Worm (Caenorhabditis elegans): ENCODE data around the gene F16G10.10.
A peak's percentile ranks its signal among the peaks of the same experiment; 100 is the strongest.

The F16G10.10 gene

ce11 chrII:2342004-2342479 is 48.7 kb downstream of the F16G10.10 start, which contains the start of gene F43C11.6 (continued):
- no peak for TF ChIP-seq ztf-11 (tag; optimal IDR thresholded peaks at IDR 0.05)
- TF ChIP-seq mdl-1 (tag; optimal IDR thresholded peaks at IDR 0.05) = no peak
- TF ChIP-seq unc-62 (GFP tag; optimal IDR thresholded peaks at IDR 0.05) = no peak

ce11 chrII:2341515-2341914 is 49.3 kb downstream of the F16G10.10 start, which contains the start of gene enri-1:
Gene enri-1, minus strand, starts transcription at chrII:2341615.
- TF ChIP-seq snpc-4 (tag; optimal IDR thresholded peaks at IDR 0.05) = no peak
- no peak for TF ChIP-seq pqm-1 (tag; optimal IDR thresholded peaks at IDR 0.05)
- no peak for TF ChIP-seq zag-1 (tag; optimal IDR thresholded peaks at IDR 0.05)
- TF ChIP-seq ceh-16 (tag; optimal IDR thresholded peaks at IDR 0.05) = no peak
- TF ChIP-seq skn-1 (tag; optimal IDR thresholded peaks at IDR 0.05) = no peak
- no peak for TF ChIP-seq mml-1 (tag; optimal IDR thresholded peaks at IDR 0.05)
- TF ChIP-seq elt-3 (tag; optimal IDR thresholded peaks at IDR 0.05) = no peak
- TF ChIP-seq nhr-25 (tag; optimal IDR thresholded peaks at IDR 0.05) = no peak
- no peak for TF ChIP-seq aly-2 (tag; optimal IDR thresholded peaks at IDR 0.05)
- no peak for TF ChIP-seq nhr-76 (tag; optimal IDR thresholded peaks at IDR 0.05)
- no peak for TF ChIP-seq daf-12 (tag; optimal IDR thresholded peaks at IDR 0.05)
- TF ChIP-seq egl-5 (tag; optimal IDR thresholded peaks at IDR 0.05) = no peak
- TF ChIP-seq nfya-1 (tag; optimal IDR thresholded peaks at IDR 0.05; ENCODE audit: insufficient read depth) = no peak
- no peak for TF ChIP-seq nhr-67 (tag; optimal IDR thresholded peaks at IDR 0.05)

- TF ChIP-seq nhr-237 (tag; optimal IDR thresholded peaks at IDR 0.05) (no peak), ceh-16 (tag; optimal IDR thresholded peaks at IDR 0.05) (peak; percentile 16), nfya-1 (tag; optimal IDR thresholded peaks at IDR 0.05; ENCODE audit: insufficient read depth) (peak; percentile 14), sea-2 (GFP tag; optimal IDR thresholded peaks at IDR 0.05) (no peak), hmg-11 (tag; optimal IDR thresholded peaks at IDR 0.05) (peak; percentile 42), ama-1 (optimal IDR thresholded peaks at IDR 0.05) (no peak), elt-2 (tag; optimal IDR thresholded peaks at IDR 0.05) (peak; percentile 5), egl-5 (tag; optimal IDR thresholded peaks at IDR 0.05) (no peak), fos-1 (tag; optimal IDR thresholded peaks at IDR 0.05) (no peak)
These were observed 49.8 kb downstream of the F16G10.10 start for ce11 chrII:2340974-2341373.

All from whole organism, L3 larva.